Worm (Caenorhabditis elegans) whole organism, L3 larva: Measurements from ENCODE around the gene fbxa-48.
"Not testable (repeated sequence)": the region's sequence is repeated elsewhere in the genome, so short reads cannot be mapped to it uniquely, and the experiment has no call there.

Experiments
- R02D3.7 ChIP-seq: fragments of 150-350 bp; optimal IDR thresholded peaks from 2 replicates; lab custom pipeline; 2014; ENCODE audit warnings: missing biosample characterization, missing genetic modification characterization
- ZK546.5 ChIP-seq: sonication (generic microtip); optimal IDR thresholded peaks from 2 replicates; lab custom pipeline; 2017; ENCODE audit warnings: missing biosample characterization, missing genetic modification characterization
- aly-2 ChIP-seq: fragments of 150-350 bp; optimal IDR thresholded peaks from 2 replicates; lab custom pipeline; 2014; ENCODE audit warnings: missing biosample characterization, missing genetic modification characterization
- ama-1 ChIP-seq: fragments of 150-350 bp; optimal IDR thresholded peaks from 2 replicates; lab custom pipeline; 2018
- ceh-16 ChIP-seq: sonication (generic microtip); optimal IDR thresholded peaks from 2 replicates; lab custom pipeline; 2017; ENCODE audit warnings: missing biosample characterization, missing genetic modification characterization
- ceh-82 ChIP-seq: fragments of 150-350 bp; optimal IDR thresholded peaks from 2 replicates; lab custom pipeline; 2014; ENCODE audit warnings: missing biosample characterization, missing genetic modification characterization
- daf-12 ChIP-seq: fragments of 150-350 bp; optimal IDR thresholded peaks from 2 replicates; lab custom pipeline; 2014; ENCODE audit warnings: missing biosample characterization, missing genetic modification reagents, missing genetic modification characterization
- egl-27 ChIP-seq: sonication (generic microtip); optimal IDR thresholded peaks from 4 replicates; lab custom pipeline; 2017; ENCODE audit warnings: missing biosample characterization, missing genetic modification reagents, missing genetic modification characterization
- egl-5 ChIP-seq: fragments of 150-350 bp; optimal IDR thresholded peaks from 2 replicates; lab custom pipeline; 2017; ENCODE audit warnings: missing biosample characterization, missing genetic modification reagents, missing genetic modification characterization, inconsistent platforms
- elt-2 ChIP-seq: sonication (generic microtip); optimal IDR thresholded peaks from 2 replicates; lab custom pipeline; 2016; ENCODE audit warnings: missing genetic modification reagents, mild to moderate bottlenecking, missing genetic modification characterization, missing compliant biosample characterization
- elt-3 ChIP-seq, 3 experiments: fragments of 150-350 bp in 1 of 3; sonication (generic microtip) in 2 of 3; optimal IDR thresholded peaks; 2 replicates in 2 of 3; 4 replicates in 1 of 3; lab custom pipeline; 2014 to 2017; ENCODE audit warnings: missing biosample characterization in 3 of 3, missing genetic modification characterization in 3 of 3
- eor-1 ChIP-seq, 2 experiments: fragments of 150-350 bp; optimal IDR thresholded peaks; 2 replicates each; lab custom pipeline; 2014 to 2018; ENCODE audit warnings: missing biosample characterization in 2 of 2, missing genetic modification characterization in 2 of 2
- fkh-10 ChIP-seq: sonication (generic microtip); optimal IDR thresholded peaks from 2 replicates; lab custom pipeline; 2017; ENCODE audit warnings: missing biosample characterization, missing genetic modification reagents, missing genetic modification characterization
- fkh-2 ChIP-seq: fragments of 150-350 bp; optimal IDR thresholded peaks from 2 replicates; lab custom pipeline; 2014; ENCODE audit warnings: missing biosample characterization, missing genetic modification reagents, missing genetic modification characterization
- hmg-11 ChIP-seq: sonication (generic microtip); optimal IDR thresholded peaks from 2 replicates; lab custom pipeline; 2016; ENCODE audit warnings: missing genetic modification characterization, missing compliant biosample characterization
- lin-15B ChIP-seq: fragments of 150-350 bp; optimal IDR thresholded peaks from 2 replicates; lab custom pipeline; 2014; ENCODE audit warnings: missing biosample characterization, missing genetic modification characterization
- lin-39 ChIP-seq: fragments of 150-350 bp; optimal IDR thresholded peaks from 2 replicates; lab custom pipeline; 2018; ENCODE audit warnings: missing biosample characterization, missing genetic modification reagents, missing genetic modification characterization
- lsy-12 ChIP-seq: sonication (generic microtip); optimal IDR thresholded peaks from 2 replicates; lab custom pipeline; 2016; ENCODE audit warnings: mild to moderate bottlenecking, missing genetic modification characterization, missing compliant biosample characterization
- mdl-1 ChIP-seq: fragments of 150-350 bp; optimal IDR thresholded peaks from 2 replicates; lab custom pipeline; 2014; ENCODE audit warnings: missing biosample characterization, missing genetic modification characterization
- mml-1 ChIP-seq: fragments of 150-350 bp; sonication (generic microtip); optimal IDR thresholded peaks from 3 replicates; lab custom pipeline; 2014; ENCODE audit warnings: missing biosample characterization, missing genetic modification characterization
- nhr-11 ChIP-seq: fragments of 150-350 bp; optimal IDR thresholded peaks from 2 replicates; lab custom pipeline; 2014; ENCODE audit warnings: missing biosample characterization, missing genetic modification characterization
- nhr-12 ChIP-seq: fragments of 150-350 bp; optimal IDR thresholded peaks from 2 replicates; lab custom pipeline; 2014; ENCODE audit warnings: missing biosample characterization, missing genetic modification characterization
- nhr-237 ChIP-seq: fragments of 150-350 bp; optimal IDR thresholded peaks from 2 replicates; lab custom pipeline; 2014; ENCODE audit warnings: missing biosample characterization, missing genetic modification characterization
- nhr-67 ChIP-seq: fragments of 150-350 bp; optimal IDR thresholded peaks from 2 replicates; lab custom pipeline; 2014; ENCODE audit warnings: missing biosample characterization, missing genetic modification characterization
- nhr-76 ChIP-seq: fragments of 150-350 bp; sonication (generic microtip); optimal IDR thresholded peaks from 5 replicates; lab custom pipeline; 2014; ENCODE audit warnings: missing biosample characterization, missing genetic modification characterization
- nhr-77 ChIP-seq: fragments of 150-350 bp; optimal IDR thresholded peaks from 2 replicates; lab custom pipeline; 2014; ENCODE audit warnings: missing biosample characterization, missing genetic modification characterization
- skn-1 ChIP-seq: fragments of 150-350 bp; optimal IDR thresholded peaks from 2 replicates; lab custom pipeline; 2014; ENCODE audit warnings: missing biosample characterization, missing genetic modification characterization
- snpc-4 ChIP-seq: fragments of 150-350 bp; optimal IDR thresholded peaks from 2 replicates; lab custom pipeline; 2014; ENCODE audit warnings: missing biosample characterization, missing genetic modification characterization
- unc-62 ChIP-seq: fragments of 150-350 bp; sonication (generic microtip); optimal IDR thresholded peaks from 4 replicates; lab custom pipeline; 2014; ENCODE audit warnings: missing biosample characterization, missing genetic modification reagents, missing genetic modification characterization
- zag-1 ChIP-seq: fragments of 150-350 bp; optimal IDR thresholded peaks from 2 replicates; lab custom pipeline; 2014; ENCODE audit warnings: missing biosample characterization, missing genetic modification characterization
- ztf-11 ChIP-seq: fragments of 150-350 bp; optimal IDR thresholded peaks from 2 replicates; lab custom pipeline; 2014; ENCODE audit warnings: missing biosample characterization, missing genetic modification characterization
- ztf-4 ChIP-seq: fragments of 150-350 bp; optimal IDR thresholded peaks from 2 replicates; lab custom pipeline; 2014; ENCODE audit warnings: missing biosample characterization, missing genetic modification characterization

Gene fbxa-48

DNA sequence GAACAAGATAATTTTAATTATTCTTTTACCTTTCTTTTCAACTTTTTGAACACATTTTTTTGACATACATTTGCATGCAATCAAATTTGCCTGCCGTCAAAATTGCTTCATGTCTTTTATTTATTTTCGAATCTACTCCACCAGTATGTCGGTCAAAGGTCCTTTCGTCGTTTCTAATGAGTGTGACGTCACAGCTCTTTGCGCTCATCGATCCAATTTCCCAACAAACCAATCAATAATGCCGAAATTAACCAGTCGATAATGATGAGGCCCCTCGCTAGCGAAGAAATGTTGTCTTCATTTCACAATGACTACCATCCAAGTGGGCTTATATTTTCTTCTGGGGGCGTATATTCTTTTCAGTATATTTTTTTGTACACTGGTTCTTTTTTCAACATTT is 9.0 kb downstream of the fbxa-48 start, which contains the start of gene Y54F10BM.6:
TSS of gene Y54F10BM.6 (plus strand) at position 301 of the 400 bp plus-strand sequence.
- TF ChIP-seq fkh-2 (tag; lab: Kevin White, UChicago) (no peak), egl-5 (no peak), nhr-77 (tag; lab: Kevin White, UChicago) (no peak), nhr-76 (no peak), skn-1 (no peak), zag-1 (tag; lab: Kevin White, UChicago) (no peak), nhr-11 (tag; lab: Kevin White, UChicago) (no peak), ceh-82 (tag; lab: Kevin White, UChicago) (no peak), elt-2 (no peak), snpc-4 (tag; lab: Kevin White, UChicago) (no peak), ama-1 (lab: Kevin White, UChicago) (no peak), elt-3 (tag; optimal IDR thresholded peaks at IDR 0.05; lab: Kevin White, UChicago) (no peak), eor-1 (tag; optimal IDR thresholded peaks at IDR 0.05; lab: Kevin White, UChicago) (no peak), mdl-1 (tag; lab: Kevin White, UChicago) (no peak), hmg-11 (tag; lab: Kevin White, UChicago) (no peak), nhr-237 (tag; lab: Kevin White, UChicago) (no peak)

DNA sequence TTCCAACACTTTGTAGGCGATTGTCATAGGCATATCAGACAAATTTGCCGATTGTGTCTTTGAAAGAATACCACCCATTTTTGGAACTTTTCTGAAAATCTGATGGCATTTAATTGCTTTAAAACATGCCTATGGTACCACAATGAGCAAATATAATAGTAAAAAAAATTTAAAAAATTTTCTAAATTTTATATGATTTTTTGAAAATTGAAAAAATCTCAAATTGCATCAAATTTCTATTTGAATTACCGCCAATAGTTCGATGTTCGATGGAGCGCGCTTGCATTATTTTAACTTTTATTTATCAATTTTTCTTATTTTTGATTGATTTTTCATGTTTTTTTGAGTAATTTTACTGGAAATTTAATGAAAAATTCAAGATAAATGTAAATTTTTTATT is 10.6 kb downstream of the fbxa-48 start, which contains the start of gene fbxa-42:
TSS of gene fbxa-42 (minus strand) at position 101 of the 400 bp plus-strand sequence.
- TF ChIP-seq lsy-12 (tag; lab: Kevin White, UChicago); unc-62 (GFP tag; lab: Kevin White, UChicago); R02D3.7 (tag; lab: Kevin White, UChicago): not testable (repeated sequence)

DNA sequence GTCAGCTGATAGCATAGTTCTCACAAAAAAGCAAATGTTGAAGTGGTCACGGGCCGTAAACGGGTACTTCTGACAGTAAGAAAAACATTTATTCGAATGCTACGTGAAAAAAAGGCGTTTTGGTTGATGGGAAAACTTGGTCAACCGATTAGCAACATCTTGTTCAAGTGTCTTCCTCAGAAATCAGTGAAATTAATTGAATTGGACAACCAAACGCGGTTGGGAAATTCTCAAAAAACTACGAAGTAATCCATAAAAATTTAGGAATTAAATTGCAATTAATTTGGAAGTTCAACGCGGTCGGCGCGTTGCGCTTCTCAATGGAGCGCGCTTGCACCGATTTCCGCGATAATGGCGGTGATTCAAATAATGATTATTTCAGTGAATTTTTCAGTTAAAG is 12.6 kb downstream of the fbxa-48 start:
- no peak for TF ChIP-seq egl-5
- TF ChIP-seq nhr-67 (tag; lab: Kevin White, UChicago), result no peak
- no peak for TF ChIP-seq lin-39
- no peak for TF ChIP-seq R02D3.7 (tag; lab: Kevin White, UChicago)
- TF ChIP-seq zag-1 (tag; lab: Kevin White, UChicago), result no peak
- TF ChIP-seq snpc-4 (tag; lab: Kevin White, UChicago), result no peak
- no peak for TF ChIP-seq ceh-82 (tag; lab: Kevin White, UChicago)
- no peak for TF ChIP-seq ceh-16 (tag; lab: Kevin White, UChicago)
- TF ChIP-seq nhr-12, result no peak
- no peak for TF ChIP-seq lsy-12 (tag; lab: Kevin White, UChicago)
- TF ChIP-seq mml-1 (tag; lab: Kevin White, UChicago), result no peak
- no peak for TF ChIP-seq ztf-4 (tag; lab: Kevin White, UChicago)
- TF ChIP-seq ZK546.5 (tag; lab: Kevin White, UChicago), result no peak
- no peak for TF ChIP-seq skn-1
- TF ChIP-seq aly-2 (tag; lab: Kevin White, UChicago), result no peak

DNA sequence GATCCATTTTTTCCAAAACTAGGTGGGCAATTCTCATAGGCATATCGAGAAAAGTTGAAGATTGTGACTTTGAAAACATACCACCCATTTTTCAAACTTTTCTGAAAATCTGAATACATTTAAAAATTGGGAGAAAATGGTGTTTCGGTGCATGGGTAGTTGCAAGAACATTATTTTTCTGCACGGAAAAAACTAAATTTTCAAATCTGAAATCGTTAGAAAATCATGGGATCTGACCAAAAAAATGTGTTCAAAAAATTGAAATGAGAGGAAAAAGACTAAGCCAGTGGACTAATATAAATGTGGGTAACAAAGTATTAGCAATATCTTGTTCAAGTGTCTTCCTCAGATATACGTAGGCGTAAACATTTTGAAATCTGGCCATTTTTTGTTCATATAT is 13.1 kb downstream of the fbxa-48 start, which contains the start of gene fbxa-43:
TSS of gene fbxa-43 (minus strand) at position 101 of the 400 bp plus-strand sequence.
- TF ChIP-seq elt-2 (no peak), nhr-11 (tag; lab: Kevin White, UChicago) (no peak), zag-1 (tag; lab: Kevin White, UChicago) (no peak), unc-62 (GFP tag; lab: Kevin White, UChicago) (no peak), fkh-2 (tag; lab: Kevin White, UChicago) (no peak), ceh-82 (tag; lab: Kevin White, UChicago) (no peak), lin-39 (no peak), fkh-10 (GFP tag; lab: Kevin White, UChicago) (no peak), elt-3 (tag; optimal IDR thresholded peaks at IDR 0.05; lab: Kevin White, UChicago) (no peak), daf-12 (no peak), R02D3.7 (tag; lab: Kevin White, UChicago) (no peak), nhr-12 (no peak)

DNA sequence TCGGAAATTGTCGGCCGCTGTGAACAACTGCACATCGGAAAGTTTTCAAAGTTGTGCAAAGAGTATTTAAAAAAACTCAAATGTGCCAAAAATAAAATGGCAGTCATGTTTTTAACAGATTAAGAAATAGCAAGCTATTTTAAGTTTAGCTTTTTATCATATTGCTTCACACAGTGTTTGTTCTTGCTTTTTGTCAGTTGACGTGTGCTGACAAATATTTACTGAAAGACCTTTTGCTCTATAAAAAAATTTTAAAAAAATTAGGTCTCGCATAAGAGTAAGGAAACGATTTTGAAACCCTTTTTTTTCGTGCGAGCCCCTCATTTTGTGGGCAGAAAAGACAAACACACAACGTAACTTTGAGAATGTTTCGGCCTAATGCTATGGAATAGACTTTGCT is 16.5 kb downstream of the fbxa-48 start, which contains the start of gene fbxa-71:
TSS of gene fbxa-71 (plus strand) at position 301 of the 400 bp plus-strand sequence.
- TF ChIP-seq egl-27 (tag; lab: Kevin White, UChicago) (no peak), ztf-4 (tag; lab: Kevin White, UChicago) (no peak), zag-1 (tag; lab: Kevin White, UChicago) (no peak), elt-2 (no peak), ama-1 (lab: Kevin White, UChicago) (no peak), ztf-11 (tag; lab: Kevin White, UChicago) (no peak), eor-1 (tag; optimal IDR thresholded peaks at IDR 0.05; lab: Kevin White, UChicago) (no peak), fkh-10 (GFP tag; lab: Kevin White, UChicago) (no peak), lin-15B (tag; lab: Kevin White, UChicago) (no peak), unc-62 (GFP tag; lab: Kevin White, UChicago) (no peak)
